Worm (Caenorhabditis elegans): ENCODE results near the gene T26H5.10.

The T26H5.10 gene

ce11 chrV:15444615-15445014, 1.0 kb upstream of the T26H5.10 start, which contains the start of gene T26H5.9:
Gene T26H5.9, plus strand, starts transcription at chrV:15444916.
- no peak for TF ChIP-seq C38D4.7 (GFP tag; optimal IDR thresholded peaks at IDR 0.05)
- no peak for TF ChIP-seq F13H6.1 (tag; optimal IDR thresholded peaks at IDR 0.05)
- TF ChIP-seq gmeb-2 (tag; optimal IDR thresholded peaks at IDR 0.05), result no peak
- TF ChIP-seq Y22D7AL.16 (tag; optimal IDR thresholded peaks at IDR 0.05), result no peak
- no peak for TF ChIP-seq ceh-19 (GFP tag; optimal IDR thresholded peaks at IDR 0.05)
- no peak for TF ChIP-seq hlh-30 (tag; optimal IDR thresholded peaks at IDR 0.05; ENCODE audit: insufficient read depth)
- no peak for TF ChIP-seq che-1 (tag; optimal IDR thresholded peaks at IDR 0.05)
- no peak for TF ChIP-seq ceh-6 (GFP tag; optimal IDR thresholded peaks at IDR 0.05)
- no peak for TF ChIP-seq K02D7.2 (tag; optimal IDR thresholded peaks at IDR 0.05)
- no peak for TF ChIP-seq ceh-31 (tag; optimal IDR thresholded peaks at IDR 0.05)
- TF ChIP-seq npax-4 (tag; optimal IDR thresholded peaks at IDR 0.05), result no peak
- TF ChIP-seq ceh-2 (tag; optimal IDR thresholded peaks at IDR 0.05), result no peak
- no peak for TF ChIP-seq unc-55 (GFP tag; optimal IDR thresholded peaks at IDR 0.05)
- TF ChIP-seq ceh-45 (GFP tag; IDR thresholded peaks at IDR 0.05), result no peak
- no peak for TF ChIP-seq ets-4 (tag; optimal IDR thresholded peaks at IDR 0.05)
- no peak for TF ChIP-seq pha-2 (tag; optimal IDR thresholded peaks at IDR 0.05)
- no peak for TF ChIP-seq unc-3 (GFP tag; conservative IDR thresholded peaks at IDR 0.05)
- TF ChIP-seq unc-3 (tag; optimal IDR thresholded peaks at IDR 0.05), result no peak
- TF ChIP-seq tbx-7 (tag; optimal IDR thresholded peaks at IDR 0.05), result no peak
- TF ChIP-seq zip-5 (tag; optimal IDR thresholded peaks at IDR 0.05), result no peak

- TF ChIP-seq elt-2 (tag; optimal IDR thresholded peaks at IDR 0.05), result no peak
These were observed 580 bp upstream of the T26H5.10 start, which contains the start of gene T26H5.11 for ce11 chrV:15444188-15444587. Gene T26H5.11, minus strand, starts transcription at chrV:15444288.

DNA sequence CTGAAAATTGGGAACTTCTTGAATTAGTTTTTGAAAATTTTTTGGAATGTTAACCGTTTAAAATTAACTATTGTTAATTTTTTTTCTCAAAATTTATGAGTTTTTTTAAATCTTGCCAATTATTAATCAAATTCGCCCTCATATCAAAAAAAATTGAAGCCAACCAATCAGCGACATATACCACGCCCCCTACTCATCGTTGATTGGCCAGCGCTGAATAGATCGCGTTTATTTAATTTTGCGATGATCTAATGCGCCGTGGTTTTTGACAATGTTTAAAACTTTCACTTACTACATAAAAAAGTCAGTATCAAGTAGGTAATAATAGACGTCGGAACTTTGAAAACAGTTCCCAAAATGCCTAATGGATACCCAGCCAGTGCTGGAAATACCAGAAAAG, 1.2 kb downstream of the T26H5.10 start:
- TF ChIP-seq nfya-1 (tag; optimal IDR thresholded peaks at IDR 0.05) (peak; percentile 68), sox-4 (tag; optimal IDR thresholded peaks at IDR 0.05) (no peak), pag-3 (tag; optimal IDR thresholded peaks at IDR 0.05; ENCODE audit: borderline replicate concordance) (no peak), ceh-45 (GFP tag; IDR thresholded peaks at IDR 0.05) (no peak)

DNA sequence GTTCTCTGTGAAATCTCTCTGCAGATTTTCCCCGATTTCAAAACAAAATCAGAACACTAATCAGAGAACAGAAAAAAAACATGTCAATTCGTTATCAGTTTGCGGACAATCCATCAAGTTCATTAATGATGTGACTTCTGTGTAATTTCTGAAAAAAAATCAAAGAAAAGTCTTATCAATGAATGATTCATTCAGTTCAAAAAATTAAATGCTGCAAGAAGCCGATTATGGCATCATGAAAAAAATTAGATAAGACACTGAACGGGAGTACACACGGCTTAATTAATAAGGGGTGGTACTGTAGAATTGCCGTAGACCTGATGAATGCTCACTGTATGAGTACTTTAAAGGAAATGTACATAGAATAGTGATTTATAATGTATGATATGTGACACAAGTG, 7.5 kb downstream of the T26H5.10 start:
- TF ChIP-seq lin-11 (tag; optimal IDR thresholded peaks at IDR 0.05) (no peak), ceh-48 (tag; optimal IDR thresholded peaks at IDR 0.05) (no peak), ahr-1 (tag; optimal IDR thresholded peaks at IDR 0.05) (no peak), nfya-1 (tag; optimal IDR thresholded peaks at IDR 0.05) (no peak), nhr-232 (tag; optimal IDR thresholded peaks at IDR 0.05) (no peak), unc-55 (GFP tag; optimal IDR thresholded peaks at IDR 0.05) (no peak), rnt-1 (tag; optimal IDR thresholded peaks at IDR 0.05) (no peak), lim-6 (tag; optimal IDR thresholded peaks at IDR 0.05) (no peak), pax-1 (tag; optimal IDR thresholded peaks at IDR 0.05) (no peak), tbx-7 (tag; optimal IDR thresholded peaks at IDR 0.05) (no peak), ztf-16 (tag; optimal IDR thresholded peaks at IDR 0.05) (no peak), sox-4 (tag; optimal IDR thresholded peaks at IDR 0.05) (no peak)

DNA sequence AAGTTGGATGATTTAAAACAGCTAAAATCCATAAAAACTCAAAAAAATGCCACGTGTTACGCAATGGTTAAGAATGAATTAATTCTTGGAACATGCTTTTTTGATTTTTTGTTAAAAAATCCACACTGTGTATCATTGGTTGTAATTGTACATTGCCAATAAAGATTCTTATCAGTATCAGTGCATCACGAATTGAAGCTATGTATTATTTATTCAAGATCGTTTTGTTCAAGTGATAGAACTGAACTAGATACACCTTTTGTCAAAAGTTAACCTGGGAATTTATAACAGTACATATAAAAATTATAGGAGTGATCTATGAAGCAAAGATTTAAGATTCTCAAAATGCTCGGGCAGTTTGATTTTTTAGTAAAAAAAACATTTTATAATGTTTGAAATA, 9.0 kb downstream of the T26H5.10 start:
- TF ChIP-seq ceh-18 (tag; optimal IDR thresholded peaks at IDR 0.05) (no peak), madf-2 (tag; optimal IDR thresholded peaks at IDR 0.05) (no peak), nhr-11 (tag; optimal IDR thresholded peaks at IDR 0.05) (no peak), K09A11.1 (tag; optimal IDR thresholded peaks at IDR 0.05; ENCODE audit: insufficient read depth) (no peak), pat-9 (tag; optimal IDR thresholded peaks at IDR 0.05) (no peak), fkh-10 (GFP tag; optimal IDR thresholded peaks at IDR 0.05) (no peak), ceh-22 (tag; optimal IDR thresholded peaks at IDR 0.05) (no peak), ama-1 (optimal IDR thresholded peaks at IDR 0.05) (no peak), ceh-9 (tag; optimal IDR thresholded peaks at IDR 0.05) (no peak), hlh-13 (GFP tag; optimal IDR thresholded peaks at IDR 0.05) (no peak), eyg-1 (tag; optimal IDR thresholded peaks at IDR 0.05) (no peak), npax-4 (tag; optimal IDR thresholded peaks at IDR 0.05) (no peak), ceh-14 (tag; optimal IDR thresholded peaks at IDR 0.05) (no peak), ceh-31 (tag; optimal IDR thresholded peaks at IDR 0.05) (no peak), pha-2 (tag; optimal IDR thresholded peaks at IDR 0.05) (no peak), C08G9.2 (tag; optimal IDR thresholded peaks at IDR 0.05) (no peak), odd-2 (tag; optimal IDR thresholded peaks at IDR 0.05) (no peak), sox-4 (tag; optimal IDR thresholded peaks at IDR 0.05) (no peak)
